Worm (Caenorhabditis elegans): ENCODE data around the gene capa-1.
A peak's percentile ranks its signal among the peaks of the same experiment; 100 is the strongest.

The capa-1 gene

ce11 chrX:5935473-5935872, 16.3 kb downstream of the capa-1 start, which contains the start of gene C46F4.3:
Gene C46F4.3, plus strand, starts transcription at chrX:5935773.
- no peak for TF ChIP-seq B0035.1 (tag; optimal IDR thresholded peaks at IDR 0.05)
- no peak for TF ChIP-seq madf-6 (GFP tag; IDR thresholded peaks at IDR 0.05)
- TF ChIP-seq F39B2.1 (GFP tag; IDR thresholded peaks at IDR 0.05): no peak
- TF ChIP-seq B0019.2 (GFP tag; conservative IDR thresholded peaks at IDR 0.05): no peak
- no peak for TF ChIP-seq nfya-1 (tag; optimal IDR thresholded peaks at IDR 0.05; ENCODE audit: borderline replicate concordance, insufficient read depth)
- TF ChIP-seq Y79H2A.3 (GFP tag; conservative IDR thresholded peaks at IDR 0.05): no peak
- no peak for TF ChIP-seq ceh-58 (GFP tag; IDR thresholded peaks at IDR 0.05)
- TF ChIP-seq somi-1 (GFP tag; optimal IDR thresholded peaks at IDR 0.05): no peak
- no peak for TF ChIP-seq atf-7 (tag; optimal IDR thresholded peaks at IDR 0.05)
- TF ChIP-seq B0336.3 (GFP tag; IDR thresholded peaks at IDR 0.05): no peak

ce11 chrX:5941325-5941724, 22.1 kb downstream of the capa-1 start:
- peak; percentile 4 for TF ChIP-seq nhr-80 (tag; optimal IDR thresholded peaks at IDR 0.05)
- no peak for TF ChIP-seq akir-1 (GFP tag; optimal IDR thresholded peaks at IDR 0.05)
- TF ChIP-seq cebp-2 (GFP tag; IDR thresholded peaks at IDR 0.05): no peak
- no peak for TF ChIP-seq mel-28 (tag; optimal IDR thresholded peaks at IDR 0.05; ENCODE audit: borderline replicate concordance)
- TF ChIP-seq mxl-1 (tag; optimal IDR thresholded peaks at IDR 0.05): no peak
- no peak for TF ChIP-seq ztf-26 (tag; optimal IDR thresholded peaks at IDR 0.05)

ce11 chrX:5942171-5942570, 23.0 kb downstream of the capa-1 start:
- TF ChIP-seq lin-40 (tag; optimal IDR thresholded peaks at IDR 0.05) (no peak), efl-1 (GFP tag; optimal IDR thresholded peaks at IDR 0.05) (no peak), cebp-1 (GFP tag; IDR thresholded peaks at IDR 0.05) (0 out of 2 replicates have a peak, but pooled peaks have one; percentile 25), cebp-1 (tag; optimal IDR thresholded peaks at IDR 0.05) (peak; percentile 40), Y79H2A.3 (GFP tag; conservative IDR thresholded peaks at IDR 0.05) (no peak), repo-1 (tag; optimal IDR thresholded peaks at IDR 0.05) (no peak), ceh-40 (GFP tag; IDR thresholded peaks at IDR 0.05) (no peak), madf-8 (GFP tag; conservative IDR thresholded peaks at IDR 0.05) (no peak), dox-1 (GFP tag; IDR thresholded peaks at IDR 0.05) (0 out of 2 replicates have a peak, but pooled peaks have one; percentile 8), aptf-2 (GFP tag; conservative IDR thresholded peaks at IDR 0.05) (no peak), ztf-28 (GFP tag; IDR thresholded peaks at IDR 0.05) (no peak), somi-1 (GFP tag; optimal IDR thresholded peaks at IDR 0.05) (peak; percentile 53), ztf-26 (tag; optimal IDR thresholded peaks at IDR 0.05) (peak; percentile 8), zfh-2 (GFP tag; conservative IDR thresholded peaks at IDR 0.05) (no peak), die-1 (tag; optimal IDR thresholded peaks at IDR 0.05) (no peak), F52B5.7 (tag; optimal IDR thresholded peaks at IDR 0.05) (no peak), nhr-120 (GFP tag; IDR thresholded peaks at IDR 0.05) (no peak), cebp-2 (GFP tag; IDR thresholded peaks at IDR 0.05) (no peak), lsl-1 (GFP tag; optimal IDR thresholded peaks at IDR 0.05) (no peak), hmg-1.2 (GFP tag; IDR thresholded peaks at IDR 0.05) (peak; percentile 21; the same call in 1 of the 2 replicates), bed-2 (GFP tag; IDR thresholded peaks at IDR 0.05) (no peak), mxl-1 (tag; optimal IDR thresholded peaks at IDR 0.05) (no peak), nfyb-1 (GFP tag; IDR thresholded peaks at IDR 0.05) (no peak), attf-5 (GFP tag; optimal IDR thresholded peaks at IDR 0.05) (peak; percentile 8), K12H6.12 (tag; optimal IDR thresholded peaks at IDR 0.05) (peak; percentile 11), zim-3 (tag; optimal IDR thresholded peaks at IDR 0.05) (no peak), B0035.1 (tag; optimal IDR thresholded peaks at IDR 0.05) (no peak), chd-7 (tag; optimal IDR thresholded peaks at IDR 0.05) (no peak), ceh-91 (GFP tag; IDR thresholded peaks at IDR 0.05) (no peak), nhr-80 (tag; optimal IDR thresholded peaks at IDR 0.05) (no peak), attf-3 (GFP tag; conservative IDR thresholded peaks at IDR 0.05) (no peak), K11D2.4 (GFP tag; IDR thresholded peaks at IDR 0.05) (no peak), pha-4 (tag; optimal IDR thresholded peaks at IDR 0.05) (no peak), dpff-1 (tag; optimal IDR thresholded peaks at IDR 0.05) (no peak), ztf-25 (GFP tag; IDR thresholded peaks at IDR 0.05) (no peak)

Data from whole organism, young adult.